Worm (Caenorhabditis elegans): ENCODE results near the gene tbx-37.

Gene tbx-37

DNA sequence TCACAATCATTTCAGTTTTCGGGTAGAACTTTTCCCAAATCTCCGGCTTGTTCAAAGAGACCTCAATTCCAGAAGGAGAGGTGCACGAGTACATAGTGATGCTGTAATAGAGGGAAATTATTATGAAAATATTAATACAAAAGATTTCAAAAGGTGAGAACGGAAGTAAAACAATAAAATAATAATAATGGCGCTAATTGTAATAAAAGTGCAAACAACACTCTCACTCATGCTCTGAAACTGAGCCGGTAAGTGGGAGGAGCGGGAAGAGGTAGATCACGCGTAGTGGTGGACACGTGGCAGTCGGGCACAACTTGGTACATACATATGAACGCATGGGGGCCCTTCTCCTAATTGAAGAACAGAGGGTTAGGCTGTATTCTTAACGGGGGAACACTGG, at the start of gene tbx-37:
tbx-37 (minus strand) TSS at position 101 of the 400 bp plus-strand sequence.
- TF ChIP-seq cebp-1 (GFP tag; IDR thresholded peaks at IDR 0.05) (no peak), cebp-1 (tag; optimal IDR thresholded peaks at IDR 0.05) (no peak)

DNA sequence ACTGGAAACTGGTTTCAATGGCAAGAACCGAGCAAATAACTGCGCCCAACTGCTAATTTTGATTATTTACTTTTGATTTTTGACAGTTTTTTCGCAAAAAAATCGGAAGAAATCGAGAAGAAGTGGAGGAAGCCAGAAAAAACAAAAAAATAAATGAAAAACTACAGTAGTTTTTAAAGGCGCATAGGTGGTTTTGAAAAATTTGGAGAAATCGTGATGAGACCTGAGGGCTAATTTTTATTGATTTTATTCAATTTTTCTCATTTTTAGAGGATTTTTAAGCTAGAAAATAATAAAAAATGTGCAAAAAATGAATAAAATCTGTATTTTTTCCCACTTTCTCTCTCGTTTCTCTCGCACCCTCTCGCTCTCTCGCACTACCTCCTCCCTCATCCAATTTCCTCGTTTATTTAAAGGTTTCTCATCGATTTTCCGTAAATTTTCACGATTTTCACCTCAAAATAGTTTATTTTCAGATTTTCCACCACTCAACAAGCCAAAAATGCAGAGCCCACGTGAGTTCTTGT, 47.7 kb upstream of the tbx-37 start, which contains the start of gene Y47D3A.20:
Y47D3A.20 (plus strand) TSS at position 477 of the 527 bp plus-strand sequence.
- TF ChIP-seq ztf-3 (GFP tag; optimal IDR thresholded peaks at IDR 0.05), result no peak
- TF ChIP-seq hmg-20 (GFP tag; IDR thresholded peaks at IDR 0.05), result no peak
- TF ChIP-seq bed-1 (GFP tag; IDR thresholded peaks at IDR 0.05), result no peak
- TF ChIP-seq lsl-1 (GFP tag; optimal IDR thresholded peaks at IDR 0.05), result peak; percentile 63
- peak; percentile 7 for TF ChIP-seq xnd-1 (tag; optimal IDR thresholded peaks at IDR 0.05)
- no peak for TF ChIP-seq Y56A3A.18 (GFP tag; IDR thresholded peaks at IDR 0.05)
- no peak for TF ChIP-seq sptf-2 (GFP tag; optimal IDR thresholded peaks at IDR 0.05)
- TF ChIP-seq madf-6 (GFP tag; IDR thresholded peaks at IDR 0.05), result 0 out of 2 replicates have a peak, but pooled peaks have one; percentile 6
- no peak for TF ChIP-seq F23B12.7 (tag; optimal IDR thresholded peaks at IDR 0.05; ENCODE audit: insufficient read depth)
- peak; percentile 66 for TF ChIP-seq F33H1.4 (GFP tag; IDR thresholded peaks at IDR 0.05)
- TF ChIP-seq snpc-3.4 (tag; optimal IDR thresholded peaks at IDR 0.05), result no peak
- no peak for TF ChIP-seq die-1 (tag; optimal IDR thresholded peaks at IDR 0.05)
- no peak for TF ChIP-seq ztf-25 (GFP tag; IDR thresholded peaks at IDR 0.05)
- no peak for TF ChIP-seq pha-4 (tag; optimal IDR thresholded peaks at IDR 0.05)
- peak; percentile 10 for TF ChIP-seq efl-1 (GFP tag; optimal IDR thresholded peaks at IDR 0.05)
- no peak for TF ChIP-seq ztf-6 (GFP tag; IDR thresholded peaks at IDR 0.05)

DNA sequence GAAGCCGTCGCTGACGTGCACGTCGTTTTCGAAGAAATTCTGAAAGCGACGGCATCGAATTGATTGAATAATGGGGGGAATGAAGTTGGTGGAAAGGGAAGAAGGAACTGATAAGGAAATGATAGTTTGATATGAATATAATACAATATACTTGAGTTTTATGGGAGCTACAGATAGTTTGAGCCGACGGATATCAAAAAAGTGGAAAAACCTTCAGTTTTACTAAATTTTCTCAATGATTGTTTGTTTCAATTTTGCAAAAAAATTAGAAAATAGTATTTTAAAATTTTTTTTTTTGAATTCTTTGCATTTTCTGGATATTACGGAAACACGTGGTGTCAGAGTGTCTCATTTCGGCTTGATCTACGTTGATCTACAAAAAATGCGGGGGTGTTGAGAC, 43.9 kb upstream of the tbx-37 start, which contains the start of gene obr-1:
obr-1 (minus strand) TSS at position 101 of the 400 bp plus-strand sequence.
- TF ChIP-seq F57A8.1 (GFP tag; optimal IDR thresholded peaks at IDR 0.05) (no peak), zfh-2 (GFP tag; conservative IDR thresholded peaks at IDR 0.05) (no peak), ztf-6 (GFP tag; IDR thresholded peaks at IDR 0.05) (no peak), F55B11.4 (tag; optimal IDR thresholded peaks at IDR 0.05; ENCODE audit: borderline replicate concordance, insufficient read depth) (no peak), egrh-3 (GFP tag; IDR thresholded peaks at IDR 0.05) (no peak), nhr-80 (tag; optimal IDR thresholded peaks at IDR 0.05) (no peak), hsf-1 (GFP tag; IDR thresholded peaks at IDR 0.05) (no peak), attf-5 (GFP tag; optimal IDR thresholded peaks at IDR 0.05) (no peak), ceh-91 (GFP tag; IDR thresholded peaks at IDR 0.05) (no peak), nhr-90 (tag; optimal IDR thresholded peaks at IDR 0.05) (no peak), ztf-28 (GFP tag; IDR thresholded peaks at IDR 0.05) (no peak), tlf-1 (GFP tag; optimal IDR thresholded peaks at IDR 0.05) (no peak), tbx-9 (tag; optimal IDR thresholded peaks at IDR 0.05; ENCODE audit: borderline replicate concordance) (no peak), attf-6 (GFP tag; IDR thresholded peaks at IDR 0.05) (no peak), dpl-1 (GFP tag; optimal IDR thresholded peaks at IDR 0.05) (no peak), K11D2.4 (GFP tag; IDR thresholded peaks at IDR 0.05) (no peak), die-1 (tag; optimal IDR thresholded peaks at IDR 0.05) (no peak), athp-1 (tag; optimal IDR thresholded peaks at IDR 0.05) (no peak), C17E4.6 (GFP tag; IDR thresholded peaks at IDR 0.05) (no peak)

DNA sequence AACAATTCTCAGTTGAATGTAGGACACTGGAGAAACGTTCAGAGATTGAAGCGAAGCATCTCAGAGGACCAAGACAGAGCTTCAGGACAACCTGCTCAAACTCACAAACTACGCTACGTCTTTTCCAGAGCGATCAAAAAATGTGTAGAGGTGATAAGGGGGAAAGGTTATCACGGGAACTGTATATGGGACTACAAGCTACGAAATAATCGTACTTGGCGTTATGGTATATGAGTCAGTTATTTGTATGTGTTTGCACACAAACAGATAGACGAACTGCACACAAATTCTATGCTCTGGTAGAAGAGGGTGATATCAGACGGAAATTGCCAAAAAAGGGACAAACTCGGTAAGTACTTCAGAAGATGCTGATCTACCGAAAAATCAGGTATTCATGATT, 42.3 kb upstream of the tbx-37 start:
- TF ChIP-seq ceh-58 (GFP tag; IDR thresholded peaks at IDR 0.05) (no peak), lir-1 (GFP tag; conservative IDR thresholded peaks at IDR 0.05) (no peak), nhr-80 (tag; optimal IDR thresholded peaks at IDR 0.05) (peak; percentile 27)

Measured in whole organism, young adult.